Worm (Caenorhabditis elegans) whole organism, midembryonic: Measurements from ENCODE around the gene R09E10.2.

Experiments
- T22C8.4 ChIP-seq: fragments of 200-800 bp; sonication (Bioruptor generic); IDR thresholded peaks from 2 replicates; pipeline ENCODE4 v1.3.6; 2022; ENCODE audit warnings: missing genetic modification characterization, missing compliant biosample characterization
- flt-1 ChIP-seq: fragments of 200-800 bp; sonication (Bioruptor generic); IDR thresholded peaks from 2 replicates; pipeline ENCODE4 v1.3.6; 2022; ENCODE audit warnings: missing genetic modification characterization, missing compliant biosample characterization
- klf-2 ChIP-seq: fragments of 200-800 bp; sonication (Bioruptor generic); conservative IDR thresholded peaks from 2 replicates; pipeline ENCODE4 v1.3.6; 2022; ENCODE audit warnings: missing genetic modification reagents, missing genetic modification characterization, missing compliant biosample characterization
- ztf-29 ChIP-seq: fragments of 200-800 bp; sonication (Bioruptor generic); IDR thresholded peaks from 2 replicates; pipeline ENCODE4 v1.3.6; 2022; ENCODE audit warnings: missing genetic modification reagents, missing genetic modification characterization, missing compliant biosample characterization

DNA sequence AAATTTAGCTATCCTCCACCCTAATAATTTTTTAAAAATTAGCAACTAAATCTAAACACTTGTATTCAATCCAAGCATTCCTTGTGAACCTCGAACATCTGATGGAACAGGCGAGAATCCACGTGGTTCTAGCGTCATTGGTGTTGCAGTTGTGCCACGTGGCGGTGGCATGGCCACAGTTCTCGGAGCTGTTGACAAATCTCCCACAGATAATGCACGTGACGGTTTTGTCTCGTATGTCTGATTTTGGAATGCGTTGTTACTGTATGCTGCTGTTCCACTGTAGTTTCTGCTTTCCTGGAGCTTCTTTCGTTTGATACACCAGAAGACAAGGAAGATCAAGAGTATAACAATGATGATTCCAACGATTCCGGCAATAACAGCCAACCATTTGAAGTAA is 22.1 kb downstream of the R09E10.2 start:
- TF ChIP-seq ztf-29 (GFP tag; lab: Robert Waterston, UW), result no peak
- TF ChIP-seq flt-1 (GFP tag; lab: Robert Waterston, UW), result no peak
- TF ChIP-seq klf-2 (GFP tag; lab: Robert Waterston, UW), result no peak
- TF ChIP-seq T22C8.4 (GFP tag; lab: Robert Waterston, UW), result no peak
